Worm (Caenorhabditis elegans) whole organism, L4/young adult: ENCODE measurements around the gene otpl-7.

Experiments used
- W03F9.2 ChIP-seq: fragments of 150-350 bp; optimal IDR thresholded peaks from 2 replicates; lab custom pipeline; 2014; ENCODE audit warnings: missing biosample characterization, missing genetic modification characterization
- dao-5 ChIP-seq: sonication (generic microtip); optimal IDR thresholded peaks from 2 replicates; lab custom pipeline; 2016; ENCODE audit warnings: missing genotype, missing genetic modification characterization, moderate library complexity, missing compliant biosample characterization
- him-1 ChIP-seq: sonication (generic microtip); optimal IDR thresholded peaks from 2 replicates; lab custom pipeline; 2016; ENCODE audit warnings: missing genotype, missing genetic modification reagents, missing genetic modification characterization, missing compliant biosample characterization

The otpl-7 gene

ce11 chrV:8569172-8569571 is 47.9 kb downstream of the otpl-7 start:
- TF ChIP-seq W03F9.2 (tag; lab: Kevin White, UChicago) (no peak), him-1 (tag; lab: Kevin White, UChicago) (no peak), dao-5 (no peak)

ce11 chrV:8569841-8570361 is 48.6 kb downstream of the otpl-7 start, which contains the start of the genes F25G6.9 and symk-1:
Gene F25G6.9, minus strand, starts transcription at chrV:8570000.
Gene symk-1, plus strand, starts transcription at chrV:8570311.
- TF ChIP-seq W03F9.2 (tag; lab: Kevin White, UChicago) (peak; percentile 70), him-1 (tag; lab: Kevin White, UChicago) (no peak)
